Worm (Caenorhabditis elegans) whole organism, L1 larva: Measurements from ENCODE around the gene acs-14.

Experiments used
- aly-2 ChIP-seq: fragments of 150-350 bp; optimal IDR thresholded peaks from 2 replicates; lab custom pipeline; 2014; ENCODE audit warnings: missing biosample characterization, missing genetic modification characterization
- ama-1 ChIP-seq: fragments of 150-350 bp; optimal IDR thresholded peaks from 2 replicates; lab custom pipeline; 2014
- blmp-1 ChIP-seq: fragments of 150-350 bp; optimal IDR thresholded peaks from 2 replicates; lab custom pipeline; 2014; ENCODE audit warnings: missing biosample characterization, missing genetic modification characterization
- ceh-63 ChIP-seq: fragments of 200-800 bp; sonication (Bioruptor generic); optimal IDR thresholded peaks from 2 replicates; lab custom pipeline; 2018; ENCODE audit warnings: mild to moderate bottlenecking, missing genetic modification characterization, missing compliant biosample characterization
- ceh-82 ChIP-seq, 3 experiments: fragments of 150-350 bp in 1 of 3; sonication (generic microtip) in 2 of 3; optimal IDR thresholded peaks; 2 replicates each; lab custom pipeline; 2014 to 2017; ENCODE audit warnings: missing biosample characterization in 3 of 3, missing genetic modification characterization in 3 of 3
- ceh-88 ChIP-seq: fragments of 200-800 bp; sonication (Bioruptor generic); IDR thresholded peaks from 2 replicates; pipeline ENCODE4 v1.3.6; 2022; ENCODE audit warnings: missing genetic modification characterization, missing compliant biosample characterization
- efl-1 ChIP-seq, 4 experiments: fragments of 150-350 bp; optimal IDR thresholded peaks in 3 of 4; peaks in 1 of 4; 1 replicate in 1 of 4; 2 replicates in 3 of 4; lab custom pipeline; 2014; ENCODE audit warnings: missing biosample characterization in 2 of 4, missing genetic modification characterization in 2 of 4, missing genetic modification reagents in 2 of 4
- elt-2 ChIP-seq: sonication (generic microtip); optimal IDR thresholded peaks from 2 replicates; lab custom pipeline; 2016; ENCODE audit warnings: missing genetic modification characterization, mild to moderate bottlenecking, inconsistent platforms, missing compliant biosample characterization, missing genetic modification reagents
- elt-3 ChIP-seq, 6 experiments: fragments of 150-350 bp in 1 of 6; sonication (generic microtip); optimal IDR thresholded peaks; 2 replicates each; lab custom pipeline; 2017 to 2018; ENCODE audit warnings: missing biosample characterization in 6 of 6, missing genetic modification characterization in 6 of 6, inconsistent platforms in 1 of 6
- fkh-4 ChIP-seq: sonication (generic microtip); optimal IDR thresholded peaks from 2 replicates; lab custom pipeline; 2016; ENCODE audit warnings: missing compliant biosample characterization, missing genetic modification characterization, borderline replicate concordance
- isw-1 ChIP-seq: fragments of 200-800 bp; sonication (Bioruptor generic); IDR thresholded peaks from 2 replicates; pipeline ENCODE4 v1.3.6; 2022; ENCODE audit warnings: missing genetic modification characterization, missing compliant biosample characterization
- jun-1 ChIP-seq: fragments of 150-350 bp; optimal IDR thresholded peaks from 2 replicates; lab custom pipeline; 2014; ENCODE audit warnings: missing biosample characterization, missing genetic modification reagents, missing genetic modification characterization
- lin-14 ChIP-seq: fragments of 200-800 bp; sonication (Bioruptor generic); optimal IDR thresholded peaks from 2 replicates; lab custom pipeline; 2018; ENCODE audit warnings: mild to moderate bottlenecking, missing genetic modification characterization, moderate library complexity, missing compliant biosample characterization
- lin-35 ChIP-seq, 2 experiments: fragments of 150-350 bp; optimal IDR thresholded peaks; 2 replicates each; lab custom pipeline; 2014; ENCODE audit warnings: missing biosample characterization in 2 of 2, missing genetic modification characterization in 2 of 2, missing genetic modification reagents in 2 of 2
- lin-39 ChIP-seq: fragments of 150-350 bp; optimal IDR thresholded peaks from 2 replicates; lab custom pipeline; 2014; ENCODE audit warnings: missing biosample characterization, missing genetic modification reagents, missing genetic modification characterization
- mab-9 ChIP-seq: fragments of 200-800 bp; sonication (Bioruptor generic); IDR thresholded peaks from 2 replicates; pipeline ENCODE4 v1.3.6; 2022; ENCODE audit warnings: missing genetic modification reagents, missing genetic modification characterization, missing compliant biosample characterization
- mdl-1 ChIP-seq, 2 experiments: fragments of 150-350 bp; optimal IDR thresholded peaks; 2 replicates each; lab custom pipeline; 2014 to 2017; ENCODE audit warnings: missing biosample characterization in 2 of 2, missing genetic modification characterization in 2 of 2, inconsistent platforms in 1 of 2
- mep-1 ChIP-seq: fragments of 150-350 bp; optimal IDR thresholded peaks from 2 replicates; lab custom pipeline; 2014; ENCODE audit warnings: missing biosample characterization, missing genetic modification characterization
- nhr-12 ChIP-seq: sonication (generic microtip); optimal IDR thresholded peaks from 2 replicates; lab custom pipeline; 2017; ENCODE audit warnings: missing biosample characterization, missing genetic modification characterization
- nhr-20 ChIP-seq: sonication (generic microtip); optimal IDR thresholded peaks from 2 replicates; lab custom pipeline; 2016; ENCODE audit warnings: mild to moderate bottlenecking, missing genetic modification characterization, missing compliant biosample characterization
- nhr-237 ChIP-seq: fragments of 150-350 bp; optimal IDR thresholded peaks from 2 replicates; lab custom pipeline; 2014; ENCODE audit warnings: missing biosample characterization, missing genetic modification characterization
- nhr-71 ChIP-seq: sonication (generic microtip); optimal IDR thresholded peaks from 2 replicates; lab custom pipeline; 2016; ENCODE audit warnings: mild to moderate bottlenecking, missing genetic modification characterization, moderate library complexity, missing compliant biosample characterization
- nhr-85 ChIP-seq: sonication (generic microtip); peaks from one replicate; lab custom pipeline; 2016; ENCODE audit warnings: missing genetic modification characterization, inconsistent platforms, missing compliant biosample characterization
- nhr-90 ChIP-seq: sonication (generic microtip); optimal IDR thresholded peaks from 2 replicates; lab custom pipeline; 2016; ENCODE audit warnings: mild to moderate bottlenecking, missing genetic modification characterization, missing compliant biosample characterization; ENCODE audit not compliant: poor library complexity
- pqm-1 ChIP-seq: sonication (generic microtip); optimal IDR thresholded peaks from 3 replicates; lab custom pipeline; 2017; ENCODE audit warnings: missing biosample characterization, missing genetic modification characterization
- skn-1 ChIP-seq: fragments of 150-350 bp; optimal IDR thresholded peaks from 2 replicates; lab custom pipeline; 2014; ENCODE audit warnings: missing biosample characterization, missing genetic modification characterization
- snu-23 ChIP-seq: sonication (generic microtip); optimal IDR thresholded peaks from 2 replicates; lab custom pipeline; 2016; ENCODE audit warnings: missing genetic modification characterization, missing compliant biosample characterization
- sox-4 ChIP-seq: sonication (generic microtip); optimal IDR thresholded peaks from 2 replicates; lab custom pipeline; 2016; ENCODE audit warnings: missing genetic modification characterization, missing compliant biosample characterization
- swsn-7 ChIP-seq: sonication (generic microtip); optimal IDR thresholded peaks from 2 replicates; lab custom pipeline; 2016; ENCODE audit warnings: missing genetic modification characterization, missing compliant biosample characterization
- tbx-2 ChIP-seq: sonication (generic microtip); optimal IDR thresholded peaks from 2 replicates; lab custom pipeline; 2016; ENCODE audit warnings: missing genetic modification characterization, missing compliant biosample characterization
- tlp-1 ChIP-seq: fragments of 150-350 bp; optimal IDR thresholded peaks from 2 replicates; lab custom pipeline; 2014; ENCODE audit warnings: missing biosample characterization, missing genetic modification characterization
- unc-130 ChIP-seq: fragments of 150-350 bp; optimal IDR thresholded peaks from 2 replicates; lab custom pipeline; 2017; ENCODE audit warnings: missing biosample characterization, missing genetic modification characterization, inconsistent platforms
- unc-86 ChIP-seq: sonication (generic microtip); optimal IDR thresholded peaks from 2 replicates; lab custom pipeline; 2016; ENCODE audit warnings: missing genetic modification characterization, missing compliant biosample characterization
- xbp-1 ChIP-seq: sonication (generic microtip); optimal IDR thresholded peaks from 2 replicates; lab custom pipeline; 2016; ENCODE audit warnings: missing genetic modification characterization, missing compliant biosample characterization
- zag-1 ChIP-seq: fragments of 150-350 bp; optimal IDR thresholded peaks from 2 replicates; lab custom pipeline; 2014; ENCODE audit warnings: missing biosample characterization, missing genetic modification characterization
- ztf-4 ChIP-seq: fragments of 150-350 bp; optimal IDR thresholded peaks from 2 replicates; lab custom pipeline; 2014; ENCODE audit warnings: missing biosample characterization, missing genetic modification characterization

acs-14 gene

DNA sequence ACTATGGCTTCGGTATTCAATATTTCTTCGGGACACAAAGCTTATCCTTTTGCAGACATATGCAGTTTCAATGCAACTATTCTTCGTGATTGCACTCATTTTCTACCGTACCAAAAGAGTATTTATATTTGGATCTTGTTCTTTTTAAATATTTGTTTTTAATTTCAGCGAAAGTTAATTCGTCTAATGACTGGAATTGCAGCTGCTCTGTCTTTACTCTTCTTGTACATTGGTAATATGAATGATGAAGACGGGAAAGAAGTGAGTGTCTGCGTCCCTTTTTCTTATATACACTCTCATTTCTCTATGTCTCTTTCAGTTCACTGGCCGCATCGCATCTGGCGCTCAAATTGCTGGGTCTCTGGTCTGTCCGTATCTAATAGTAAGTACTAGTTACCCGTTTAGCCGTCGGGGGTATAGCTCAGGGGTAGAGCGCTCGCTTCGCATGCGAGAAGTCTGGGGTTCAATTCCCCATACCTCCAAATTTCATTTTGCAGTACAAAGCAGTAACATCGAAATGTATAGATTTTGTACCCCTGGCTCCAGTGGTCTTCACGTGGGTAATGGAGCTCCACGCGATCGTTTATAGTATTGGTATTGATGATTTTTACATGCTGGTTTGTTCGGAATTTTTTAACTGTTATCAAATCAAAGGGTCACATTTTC lies 4.6 kb upstream of the acs-14 start (continued):
- TF ChIP-seq pqm-1 (tag; lab: Kevin White, UChicago) (no peak), efl-1 (optimal IDR thresholded peaks at IDR 0.05; lab: Kevin White, UChicago) (peak; percentile 54 to 57), efl-1 (GFP tag; optimal IDR thresholded peaks at IDR 0.05 in 1 of 2; lab: Kevin White, UChicago) (peak; percentile 34 to 95), unc-130 (tag; lab: Kevin White, UChicago) (peak; percentile 44), xbp-1 (tag; lab: Kevin White, UChicago) (peak; percentile 69), mdl-1 (tag; optimal IDR thresholded peaks at IDR 0.05; lab: Kevin White, UChicago) (peak in 1 of 2 experiments; percentile 76)
- TF ChIP-seq, all 84 proteins: peak for 51

DNA sequence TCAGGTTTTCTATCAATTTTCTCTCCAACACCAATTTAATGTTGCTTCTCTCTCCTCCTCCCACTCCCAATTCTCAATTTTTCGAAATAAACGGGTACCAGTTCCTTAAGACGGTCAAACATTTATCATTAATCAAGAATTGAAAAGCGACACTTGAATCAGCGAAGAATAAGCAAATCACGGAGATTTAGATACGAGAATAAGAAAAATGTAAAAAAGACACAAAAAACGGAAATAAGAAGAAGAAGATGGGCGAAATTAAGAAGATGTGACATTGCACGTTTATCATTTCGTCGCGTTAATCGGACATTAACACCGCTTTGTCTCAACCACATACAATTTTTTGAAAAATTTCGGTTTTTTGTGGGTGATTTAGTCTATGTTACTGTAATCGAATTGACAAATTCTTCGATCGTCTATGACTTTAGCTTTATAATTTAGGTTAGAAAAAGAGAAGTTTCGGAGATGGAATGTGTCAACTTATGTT lies 3.4 kb upstream of the acs-14 start, which contains the start of gene haao-1:
Gene haao-1, plus strand, starts transcription at position 437 of the 487 bp plus-strand sequence.
- peak; percentile 57 for TF ChIP-seq lin-14 (GFP tag; lab: Kevin White, UChicago)
- TF ChIP-seq tbx-2, result peak; percentile 23
- TF ChIP-seq aly-2 (tag; lab: Kevin White, UChicago), result no peak
- TF ChIP-seq mep-1, result peak; percentile 30
- no peak for TF ChIP-seq ceh-88 (GFP tag; lab: Robert Waterston, UW)
- no peak for TF ChIP-seq nhr-237 (tag; lab: Kevin White, UChicago)
- peak; percentile 77 for TF ChIP-seq nhr-85 (tag; lab: Kevin White, UChicago)
- TF ChIP-seq nhr-90 (tag; lab: Kevin White, UChicago), result no peak
- peak; percentile 20 for TF ChIP-seq nhr-20 (tag; lab: Kevin White, UChicago)
- TF ChIP-seq nhr-71 (tag; lab: Kevin White, UChicago), result peak; percentile 36
- TF ChIP-seq blmp-1, result peak; percentile 69
- TF ChIP-seq elt-3 (tag; optimal IDR thresholded peaks at IDR 0.05; lab: Kevin White, UChicago), result peak in 1 of 6 experiments; percentile 57

DNA sequence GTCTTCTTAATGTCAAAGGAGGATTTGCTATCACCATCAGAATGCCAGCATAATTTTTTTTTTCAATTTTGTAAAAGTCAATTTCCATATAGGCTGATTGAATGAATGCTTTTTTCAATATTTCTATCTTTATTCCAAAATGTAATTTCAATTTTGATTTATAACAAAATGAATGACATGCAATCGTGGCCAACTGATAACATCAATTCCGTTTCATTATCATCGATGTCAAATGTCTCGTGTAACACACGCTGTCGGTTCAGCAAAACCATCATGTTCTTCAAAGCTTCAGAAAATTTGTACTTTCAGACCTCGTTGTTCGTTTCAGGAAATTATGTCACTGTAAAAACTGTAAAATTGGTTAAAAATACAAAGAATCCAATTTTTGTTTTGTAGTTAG lies 1.0 kb upstream of the acs-14 start:
- no peak for TF ChIP-seq lin-39 (tag; lab: Kevin White, UChicago)
- peak in 1 of 2 experiments; percentile 40 for TF ChIP-seq lin-35 (GFP tag; optimal IDR thresholded peaks at IDR 0.05; lab: Kevin White, UChicago)
- peak; percentile 72 for TF ChIP-seq elt-2 (tag; lab: Kevin White, UChicago)
- TF ChIP-seq nhr-12 (tag; lab: Kevin White, UChicago), result no peak
- no peak for TF ChIP-seq skn-1 (tag; lab: Kevin White, UChicago)
- TF ChIP-seq jun-1, result no peak
- peak; percentile 30 for TF ChIP-seq nhr-20 (tag; lab: Kevin White, UChicago)
- TF ChIP-seq unc-86 (tag; lab: Kevin White, UChicago), result no peak
- no peak for TF ChIP-seq ztf-4 (tag; lab: Kevin White, UChicago)
- no peak for TF ChIP-seq fkh-4 (tag; lab: Kevin White, UChicago)
- peak in 1 of 2 experiments; percentile 11 for TF ChIP-seq mdl-1 (tag; optimal IDR thresholded peaks at IDR 0.05; lab: Kevin White, UChicago)
- TF ChIP-seq nhr-90 (tag; lab: Kevin White, UChicago), result peak; percentile 2
- TF ChIP-seq swsn-7 (tag; lab: Kevin White, UChicago), result no peak
- TF ChIP-seq snu-23, result no peak
- no peak for TF ChIP-seq isw-1 (GFP tag; lab: Robert Waterston, UW)

DNA sequence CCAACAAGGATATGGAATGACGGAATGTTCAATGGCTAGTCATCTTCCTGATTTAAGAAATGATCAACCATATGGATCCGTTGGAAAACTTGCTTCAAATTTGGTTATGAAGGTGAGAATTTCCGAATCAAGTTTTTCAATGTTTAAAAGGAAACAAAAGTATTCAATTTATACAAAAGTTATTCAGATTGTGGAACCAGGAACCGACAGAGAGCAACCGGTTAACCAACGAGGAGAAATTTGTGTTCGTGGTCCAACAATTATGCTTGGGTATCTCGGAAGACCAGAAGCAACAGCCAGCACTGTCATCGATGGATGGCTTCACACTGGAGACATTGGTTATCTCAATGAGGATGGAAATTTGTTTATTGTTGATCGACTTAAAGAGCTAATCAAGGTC lies 1.7 kb downstream of the acs-14 start:
- no peak for TF ChIP-seq zag-1 (tag; lab: Kevin White, UChicago)
- TF ChIP-seq tlp-1 (tag; lab: Kevin White, UChicago), result no peak
- TF ChIP-seq xbp-1 (tag; lab: Kevin White, UChicago), result no peak
- TF ChIP-seq ceh-63 (GFP tag; lab: Kevin White, UChicago), result no peak
- TF ChIP-seq ceh-82 (tag; optimal IDR thresholded peaks at IDR 0.05; lab: Kevin White, UChicago), result no peak
- TF ChIP-seq sox-4 (tag; lab: Kevin White, UChicago), result no peak
- no peak for TF ChIP-seq nhr-20 (tag; lab: Kevin White, UChicago)
- no peak for TF ChIP-seq nhr-12 (tag; lab: Kevin White, UChicago)
- no peak for TF ChIP-seq ama-1 (lab: Kevin White, UChicago)
- TF ChIP-seq elt-2 (tag; lab: Kevin White, UChicago), result no peak
- TF ChIP-seq mab-9 (GFP tag; lab: Robert Waterston, UW), result no peak
- no peak for TF ChIP-seq aly-2 (tag; lab: Kevin White, UChicago)
